Fruit fly (Drosophila melanogaster) Kc167 (cell line): ENCODE data around the gene zfh1.

Experiments
- Sin3A ChIP-seq: fragments of >200 bp; optimal IDR thresholded peaks from 2 replicates; lab custom pipeline; 2018; ENCODE audit warnings: missing external identifiers
- insv ChIP-seq: fragments of >200 bp; optimal IDR thresholded peaks from 3 replicates; lab custom pipeline; 2018; ENCODE audit warnings: missing external identifiers
- ttk ChIP-seq: sonication (Bioruptor generic); optimal IDR thresholded peaks from 2 replicates; lab custom pipeline; 2017; ENCODE audit warnings: missing external identifiers

DNA sequence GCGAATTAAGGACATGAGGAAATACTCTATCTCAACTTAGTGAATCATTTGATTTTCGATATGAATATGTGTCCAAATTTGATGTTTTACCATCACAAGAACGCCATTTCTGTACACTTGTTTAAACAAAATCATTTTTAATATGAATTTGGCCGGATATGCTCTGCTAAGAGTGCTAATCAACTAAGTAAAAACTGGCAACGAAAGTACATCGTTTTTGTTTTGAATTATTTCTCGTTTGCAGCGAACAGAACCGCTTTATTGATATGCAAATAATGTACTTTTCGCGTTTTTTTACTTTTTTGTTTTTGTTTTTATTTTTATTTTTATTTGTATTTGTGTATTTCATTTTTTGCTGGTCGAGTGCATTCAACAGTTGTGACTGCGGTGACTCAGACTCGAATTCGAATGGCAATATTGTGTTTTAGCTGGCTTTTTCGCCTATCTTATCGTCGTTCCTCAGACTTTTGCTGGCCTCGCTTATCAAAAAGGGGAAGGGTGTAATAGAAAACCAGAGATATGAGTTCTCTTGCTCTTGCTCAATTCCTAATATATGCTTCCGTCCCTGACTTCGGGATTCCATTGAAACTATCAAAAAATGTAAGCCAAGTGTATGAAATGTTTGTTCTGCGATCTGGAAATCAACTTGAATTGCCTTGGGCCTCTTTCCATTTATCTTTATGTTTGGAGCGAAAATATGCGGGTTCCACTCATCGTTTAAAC, 45.7 kb downstream of the zfh1 start:
- TF ChIP-seq Sin3A (lab: Kevin White, UChicago) = no peak
- no peak for TF ChIP-seq ttk
- TF ChIP-seq insv (lab: Kevin White, UChicago) = no peak
